Fruit fly (Drosophila melanogaster): ENCODE results near the gene Ptpmeg.
A peak's percentile ranks its signal among the peaks of the same experiment; 100 is the strongest.

Gene Ptpmeg

dm6 chr3L:329153-329698 is 1.3 kb downstream of the Ptpmeg start (continued):
- TF ChIP-seq CG17568 (GFP tag; optimal IDR thresholded peaks at IDR 0.05) = no peak
- TF ChIP-seq dimm (GFP tag; IDR thresholded peaks at IDR 0.05) = no peak
- no peak for TF ChIP-seq CG18011 (GFP tag; optimal IDR thresholded peaks at IDR 0.05)
- TF ChIP-seq otp (GFP tag; IDR thresholded peaks at IDR 0.05) = no peak
- TF ChIP-seq CG10462 (GFP tag; optimal IDR thresholded peaks at IDR 0.05) = no peak
- TF ChIP-seq CG34224 (GFP tag; IDR thresholded peaks at IDR 0.05; ENCODE audit: partially characterized antibody) = peak; percentile 40; the same call in 1 of the 3 replicates
- TF ChIP-seq CG12769 (tag; optimal IDR thresholded peaks at IDR 0.05) = no peak
- TF ChIP-seq seq (GFP tag; IDR thresholded peaks at IDR 0.05) = no peak
- TF ChIP-seq Side (GFP tag; optimal IDR thresholded peaks at IDR 0.05) = peak; percentile 16
- no peak for TF ChIP-seq CG3847 (GFP tag; IDR thresholded peaks at IDR 0.05)
- peak; percentile 30 for TF ChIP-seq bcd (GFP tag; optimal IDR thresholded peaks at IDR 0.05)
- no peak for TF ChIP-seq CG11696 (GFP tag; IDR thresholded peaks at IDR 0.05)
- TF ChIP-seq ac (GFP tag; optimal IDR thresholded peaks at IDR 0.05) = no peak
- no peak for TF ChIP-seq CG12299 (tag; optimal IDR thresholded peaks at IDR 0.05)
- TF ChIP-seq CG1603 (tag; optimal IDR thresholded peaks at IDR 0.05) = peak; percentile 36

- peak; percentile 29 for TF ChIP-seq lbe (GFP tag; optimal IDR thresholded peaks at IDR 0.05)
- TF ChIP-seq CG8290 (GFP tag; optimal IDR thresholded peaks at IDR 0.05) = no peak
- peak in 1 of 2 experiments; percentile 8 for TF ChIP-seq CG8290 (tag; optimal IDR thresholded peaks at IDR 0.05)
- TF ChIP-seq ato (GFP tag; IDR thresholded peaks at IDR 0.05; ENCODE audit: partially characterized antibody) = 0 out of 2 replicates have a peak, but pooled peaks have one; percentile 17
- no peak for TF ChIP-seq Hmx (GFP tag; optimal IDR thresholded peaks at IDR 0.05)
- peak; percentile 24; the same call in 1 of the 2 replicates for TF ChIP-seq GATAe (GFP tag; conservative IDR thresholded peaks at IDR 0.05)
- peak; percentile 83 for TF ChIP-seq crol (GFP tag; IDR thresholded peaks at IDR 0.05)
- TF ChIP-seq CG6175 (GFP tag; IDR thresholded peaks at IDR 0.05) = 0 out of 3 replicates have a peak, but pooled peaks have one; percentile 26
- TF ChIP-seq Trl (optimal IDR thresholded peaks at IDR 0.05) = peak in 1 of 2 experiments; percentile 75
- TF ChIP-seq Trl (GFP tag; optimal IDR thresholded peaks at IDR 0.05) = peak; percentile 41
- TF ChIP-seq Hand (GFP tag; optimal IDR thresholded peaks at IDR 0.05) = peak; percentile 38
- peak; percentile 41; the same call in 1 of the 2 replicates for TF ChIP-seq CG14441 (GFP tag; IDR thresholded peaks at IDR 0.05)
- peak; percentile 60 for TF ChIP-seq cwo (GFP tag; optimal IDR thresholded peaks at IDR 0.05)
- TF ChIP-seq Ets97D (GFP tag; optimal IDR thresholded peaks at IDR 0.05) = peak; percentile 1
- TF ChIP-seq zfh1 (GFP tag; IDR thresholded peaks at IDR 0.05) = no peak
- TF ChIP-seq trh (GFP tag; optimal IDR thresholded peaks at IDR 0.05) = no peak
- peak; percentile 12 for TF ChIP-seq CrebB (tag; optimal IDR thresholded peaks at IDR 0.05)
- peak; percentile 0 for TF ChIP-seq CG14710 (tag; optimal IDR thresholded peaks at IDR 0.05)
- TF ChIP-seq MBD-R2 (GFP tag; IDR thresholded peaks at IDR 0.05) = peak; percentile 7; the same call in 1 of the 2 replicates
- peak; percentile 99 for TF ChIP-seq chinmo (GFP tag; IDR thresholded peaks at IDR 0.05; ENCODE audit: partially characterized antibody)
- TF ChIP-seq her (GFP tag; optimal IDR thresholded peaks at IDR 0.05) = peak; percentile 3
- TF ChIP-seq hkb (optimal IDR thresholded peaks at IDR 0.05) = no peak
- TF ChIP-seq hkb (GFP tag; IDR thresholded peaks at IDR 0.05) = peak; percentile 46; the same call in 1 of the 2 replicates
- TF ChIP-seq Ets65A (GFP tag) = peak; percentile 48
- TF ChIP-seq tna (GFP tag; IDR thresholded peaks at IDR 0.05; ENCODE audit: partially characterized antibody) = peak; percentile 32; the same call in 1 of the 2 replicates
- peak; percentile 49 for TF ChIP-seq Hmr (GFP tag; optimal IDR thresholded peaks at IDR 0.05)
- peak; percentile 33; the same call in 1 of the 2 replicates for TF ChIP-seq rib (GFP tag; IDR thresholded peaks at IDR 0.05)
- TF ChIP-seq Jarid2 (GFP tag; optimal IDR thresholded peaks at IDR 0.05) = peak; percentile 60
- peak; percentile 57 for TF ChIP-seq BtbVII (GFP tag; optimal IDR thresholded peaks at IDR 0.05)
- TF ChIP-seq Scr (GFP tag; IDR thresholded peaks at IDR 0.05; ENCODE audit: partially characterized antibody) = 0 out of 2 replicates have a peak, but pooled peaks have one; percentile 24
- 0 out of 2 replicates have a peak, but pooled peaks have one; percentile 11 for TF ChIP-seq onecut (GFP tag; IDR thresholded peaks at IDR 0.05)
- no peak for TF ChIP-seq sima (GFP tag; optimal IDR thresholded peaks at IDR 0.05)
Observed at dm6 chr3L:331842-332802, 4.2 kb downstream of the Ptpmeg start, which contains the start of gene mthl9. Gene mthl9, minus strand, starts transcription at chr3L:332309.

All from whole organism, embryonic.